Fruit fly (Drosophila melanogaster) whole organism, embryonic: ENCODE results near the gene CG5790.
A peak's percentile ranks its signal among the peaks of the same experiment; 100 is the strongest.

ENCODE experiments used
- Adf1 ChIP-seq: fragments of 200-800 bp; sonication (Bioruptor generic); IDR thresholded peaks from 2 replicates; pipeline ENCODE4 v1.3.6; 2022; ENCODE audit warnings: missing biosample characterization, missing genetic modification characterization
- BEAF-32 ChIP-seq: fragments of 200-800 bp; sonication (Bioruptor generic); optimal IDR thresholded peaks from 3 replicates; lab custom pipeline; 2017; ENCODE audit warnings: missing biosample characterization, missing genetic modification characterization, mild to moderate bottlenecking, moderate library complexity, missing genetic modification reagents
- Bdp1 ChIP-seq: fragments of 200-800 bp; sonication (Bioruptor generic); optimal IDR thresholded peaks from 3 replicates; lab custom pipeline; 2016; ENCODE audit warnings: missing biosample characterization, missing genetic modification characterization
- BtbVII ChIP-seq: fragments of 200-800 bp; sonication (Bioruptor generic); optimal IDR thresholded peaks from 3 replicates; lab custom pipeline; 2017; ENCODE audit warnings: missing biosample characterization, mild to moderate bottlenecking, missing genetic modification characterization
- CG10462 ChIP-seq: fragments of 200-800 bp; sonication (Bioruptor generic); optimal IDR thresholded peaks from 2 replicates; lab custom pipeline; 2016; ENCODE audit warnings: missing biosample characterization, missing genetic modification characterization
- CG11456 ChIP-seq: fragments of 200-800 bp; sonication (Bioruptor generic); IDR thresholded peaks from 3 replicates; pipeline ENCODE4 v1.3.6; 2022; ENCODE audit warnings: missing biosample characterization, missing genetic modification characterization
- CG12942 ChIP-seq: fragments of 200-800 bp; sonication (Bioruptor generic); optimal IDR thresholded peaks from 3 replicates; lab custom pipeline; 2016; ENCODE audit warnings: missing biosample characterization, missing genetic modification characterization
- CG13296 ChIP-seq: fragments of 200-800 bp; sonication (Bioruptor generic); optimal IDR thresholded peaks from 3 replicates; lab custom pipeline; 2018; ENCODE audit warnings: missing biosample characterization, mild to moderate bottlenecking, missing genetic modification characterization
- CG14441 ChIP-seq: fragments of 200-800 bp; sonication (Bioruptor generic); IDR thresholded peaks from 2 replicates; pipeline ENCODE4 v1.3.6; 2022; ENCODE audit warnings: missing biosample characterization, missing genetic modification characterization
- CG15514 ChIP-seq: fragments of 200-800 bp; sonication (Bioruptor generic); optimal IDR thresholded peaks from 3 replicates; lab custom pipeline; 2017; ENCODE audit warnings: missing biosample characterization, missing genetic modification characterization, mild to moderate bottlenecking, moderate library complexity, missing genetic modification reagents
- CG16813 ChIP-seq: fragments of 200-800 bp; sonication (Bioruptor generic); IDR thresholded peaks from 3 replicates; pipeline ENCODE4 v1.3.6; 2022; ENCODE audit warnings: missing biosample characterization, missing genetic modification characterization; ENCODE audit not compliant: partially characterized antibody
- CG16863 ChIP-seq: fragments of 200-800 bp; sonication (Bioruptor generic); optimal IDR thresholded peaks from 3 replicates; lab custom pipeline; 2016; ENCODE audit warnings: missing biosample characterization, missing genetic modification characterization
- CG18262 ChIP-seq: fragments of 200-800 bp; optimal IDR thresholded peaks from 3 replicates; lab custom pipeline; 2019; ENCODE audit warnings: missing biosample characterization, mild to moderate bottlenecking, missing genetic modification characterization, moderate library complexity
- CG18476 ChIP-seq: fragments of 200-800 bp; sonication (Bioruptor generic); optimal IDR thresholded peaks from 2 replicates; lab custom pipeline; 2016; ENCODE audit warnings: missing biosample characterization, mild to moderate bottlenecking, missing genetic modification characterization
- CG2875 ChIP-seq: fragments of 200-800 bp; sonication (Bioruptor generic); optimal IDR thresholded peaks from 2 replicates; lab custom pipeline; 2017; ENCODE audit warnings: missing biosample characterization, mild to moderate bottlenecking, missing genetic modification characterization, missing genetic modification reagents
- CG32772 ChIP-seq: fragments of 200-800 bp; sonication (Bioruptor generic); IDR thresholded peaks from 2 replicates; pipeline ENCODE4 v1.3.6; 2022; ENCODE audit warnings: missing biosample characterization, missing genetic modification characterization
- CG3838 ChIP-seq: fragments of 200-800 bp; sonication (Bioruptor generic); optimal IDR thresholded peaks from 3 replicates; lab custom pipeline; 2016; ENCODE audit warnings: missing biosample characterization, missing genetic modification characterization
- CG5245 ChIP-seq: fragments of 200-800 bp; sonication (Bioruptor generic); optimal IDR thresholded peaks from 3 replicates; lab custom pipeline; 2016; ENCODE audit warnings: missing biosample characterization, missing genetic modification characterization
- CG6254 ChIP-seq: fragments of 200-800 bp; sonication (Bioruptor generic); optimal IDR thresholded peaks from 3 replicates; lab custom pipeline; 2017; ENCODE audit warnings: mild to moderate bottlenecking, missing biosample characterization, missing genetic modification reagents, missing genetic modification characterization
- CG7987 ChIP-seq: fragments of 200-800 bp; sonication (Bioruptor generic); optimal IDR thresholded peaks from 2 replicates; lab custom pipeline; 2018; ENCODE audit warnings: missing biosample characterization, mild to moderate bottlenecking, missing genetic modification characterization, moderate library complexity
- CG8089 ChIP-seq: fragments of 200-800 bp; sonication (Bioruptor generic); optimal IDR thresholded peaks from 3 replicates; lab custom pipeline; 2016; ENCODE audit warnings: missing biosample characterization, missing genetic modification characterization
- CG9817 ChIP-seq: fragments of 200-800 bp; sonication (Bioruptor generic); optimal IDR thresholded peaks from 2 replicates; lab custom pipeline; 2018; ENCODE audit warnings: missing biosample characterization, mild to moderate bottlenecking, missing genetic modification characterization, moderate library complexity
- CkIIα-i1 ChIP-seq: fragments of 200-800 bp; sonication (Bioruptor generic); IDR thresholded peaks from 2 replicates; pipeline ENCODE4 v1.3.6; 2022; ENCODE audit warnings: missing biosample characterization, missing genetic modification characterization
- Dek ChIP-seq: fragments of 200-800 bp; sonication (Bioruptor generic); optimal IDR thresholded peaks from 3 replicates; lab custom pipeline; 2019; ENCODE audit warnings: missing biosample characterization, mild to moderate bottlenecking, missing genetic modification characterization, moderate library complexity
- Fer2 ChIP-seq: fragments of 200-800 bp; sonication (Bioruptor generic); optimal IDR thresholded peaks from 2 replicates; lab custom pipeline; 2018; ENCODE audit warnings: missing biosample characterization, mild to moderate bottlenecking, missing genetic modification characterization, moderate library complexity
- Fer3 ChIP-seq: fragments of 200-800 bp; sonication (Bioruptor generic); optimal IDR thresholded peaks from 2 replicates; lab custom pipeline; 2018; ENCODE audit warnings: missing biosample characterization, mild to moderate bottlenecking, missing genetic modification characterization, moderate library complexity
- MESR4 ChIP-seq: fragments of 200-800 bp; sonication (Bioruptor generic); optimal IDR thresholded peaks from 2 replicates; lab custom pipeline; 2018; ENCODE audit warnings: missing biosample characterization, mild to moderate bottlenecking, missing genetic modification characterization, moderate library complexity
- Oaz ChIP-seq: fragments of 200-800 bp; sonication (Bioruptor generic); IDR thresholded peaks from 2 replicates; pipeline ENCODE4 v1.3.6; 2022; ENCODE audit warnings: missing biosample characterization, missing genetic modification characterization
- Optix ChIP-seq: fragments of 200-800 bp; sonication (Bioruptor generic); IDR thresholded peaks from 3 replicates; pipeline ENCODE4 v1.3.6; 2022; ENCODE audit warnings: missing biosample characterization, missing genetic modification characterization
- PHDP ChIP-seq: fragments of 200-800 bp; sonication (Bioruptor generic); optimal IDR thresholded peaks from 3 replicates; lab custom pipeline; 2018; ENCODE audit warnings: missing biosample characterization, mild to moderate bottlenecking, missing genetic modification characterization, moderate library complexity
- TFAM ChIP-seq: fragments of 200-800 bp; sonication (Bioruptor generic); optimal IDR thresholded peaks from 2 replicates; lab custom pipeline; 2017; ENCODE audit warnings: missing biosample characterization, missing genetic modification characterization, inconsistent platforms
- Taf1 ChIP-seq: fragments of 200-800 bp; sonication (Bioruptor generic); IDR thresholded peaks from 2 replicates; pipeline ENCODE4 v1.3.6; 2022; ENCODE audit warnings: missing biosample characterization, missing genetic modification characterization
- ara ChIP-seq: fragments of 200-800 bp; sonication (Bioruptor generic); IDR thresholded peaks from 2 replicates; pipeline ENCODE4 v1.3.6; 2022; ENCODE audit warnings: missing biosample characterization, missing genetic modification characterization
- bab2 ChIP-seq: fragments of 200-800 bp; sonication (Bioruptor generic); optimal IDR thresholded peaks from 2 replicates; lab custom pipeline; 2016; ENCODE audit warnings: missing biosample characterization, missing genetic modification characterization
- dpn ChIP-seq, 2 experiments: fragments of 200-800 bp; sonication (Bioruptor generic); optimal IDR thresholded peaks; 3 replicates each; lab custom pipeline; 2016; ENCODE audit warnings: missing biosample characterization in 2 of 2, missing genetic modification characterization in 2 of 2
- eve ChIP-seq, 2 experiments: fragments of >200 bp; optimal IDR thresholded peaks; 2 replicates each; lab custom pipeline; 2017; ENCODE audit warnings: missing biosample characterization in 2 of 2, missing genetic modification characterization in 2 of 2
- exex ChIP-seq: fragments of 200-800 bp; sonication (Bioruptor generic); optimal IDR thresholded peaks from 4 replicates; lab custom pipeline; 2018; ENCODE audit warnings: missing biosample characterization, mild to moderate bottlenecking, missing genetic modification characterization, moderate library complexity
- fd64A ChIP-seq: fragments of 200-800 bp; sonication (Bioruptor generic); optimal IDR thresholded peaks from 3 replicates; lab custom pipeline; 2018; ENCODE audit warnings: missing biosample characterization, mild to moderate bottlenecking, missing genetic modification characterization
- fru ChIP-seq: fragments of >200 bp; optimal IDR thresholded peaks from 2 replicates; lab custom pipeline; 2017
- grau ChIP-seq: fragments of 200-800 bp; optimal IDR thresholded peaks from 3 replicates; lab custom pipeline; 2019; ENCODE audit warnings: missing biosample characterization, mild to moderate bottlenecking, missing genetic modification characterization, moderate library complexity
- jigr1 ChIP-seq: fragments of 200-800 bp; sonication (Bioruptor generic); IDR thresholded peaks from 3 replicates; pipeline ENCODE4 v1.3.6; 2022; ENCODE audit warnings: missing biosample characterization, missing genetic modification characterization
- jumu ChIP-seq: fragments of 200-800 bp; sonication (Bioruptor generic); optimal IDR thresholded peaks from 3 replicates; lab custom pipeline; 2016; ENCODE audit warnings: missing biosample characterization, missing genetic modification characterization
- kay ChIP-seq: fragments of 200-800 bp; sonication (Bioruptor generic); optimal IDR thresholded peaks from 2 replicates; lab custom pipeline; 2016; ENCODE audit warnings: missing biosample characterization, missing genetic modification characterization
- odd ChIP-seq: fragments of 200-800 bp; sonication (Bioruptor generic); optimal IDR thresholded peaks from 2 replicates; lab custom pipeline; 2017; ENCODE audit warnings: missing biosample characterization, mild to moderate bottlenecking, missing genetic modification characterization
- peb ChIP-seq: fragments of 200-800 bp; sonication (Bioruptor generic); IDR thresholded peaks from 2 replicates; pipeline ENCODE4 v1.3.6; 2022; ENCODE audit warnings: missing biosample characterization, missing genetic modification characterization
- ranshi ChIP-seq: fragments of 200-800 bp; sonication (Bioruptor generic); IDR thresholded peaks from 2 replicates; pipeline ENCODE4 v1.3.6; 2022; ENCODE audit warnings: missing biosample characterization, missing genetic modification characterization
- ro ChIP-seq: fragments of 200-800 bp; sonication (Bioruptor generic); IDR thresholded peaks from 2 replicates; pipeline ENCODE4 v1.3.6; 2022; ENCODE audit warnings: missing biosample characterization, missing genetic modification characterization
- sd ChIP-seq: fragments of 200-800 bp; sonication (Bioruptor generic); optimal IDR thresholded peaks from 3 replicates; lab custom pipeline; 2018; ENCODE audit warnings: missing biosample characterization, mild to moderate bottlenecking, missing genetic modification characterization, moderate library complexity
- sens-2 ChIP-seq: fragments of 200-800 bp; sonication (Bioruptor generic); IDR thresholded peaks from 2 replicates; pipeline ENCODE4 v1.3.6; 2022; ENCODE audit warnings: missing biosample characterization, missing genetic modification characterization
- sr ChIP-seq: fragments of 200-800 bp; sonication (Bioruptor generic); IDR thresholded peaks from 3 replicates; pipeline ENCODE4 v1.3.6; 2022; ENCODE audit warnings: missing biosample characterization, missing genetic modification characterization
- ssp ChIP-seq: fragments of 200-800 bp; sonication (Bioruptor generic); IDR thresholded peaks from 2 replicates; pipeline ENCODE4 v1.3.6; 2022; ENCODE audit warnings: missing biosample characterization, missing genetic modification characterization
- vfl ChIP-seq: fragments of 200-800 bp; sonication (Bioruptor generic); optimal IDR thresholded peaks from 2 replicates; lab custom pipeline; 2016; ENCODE audit warnings: missing biosample characterization, missing genetic modification characterization

CG5790 gene

DNA sequence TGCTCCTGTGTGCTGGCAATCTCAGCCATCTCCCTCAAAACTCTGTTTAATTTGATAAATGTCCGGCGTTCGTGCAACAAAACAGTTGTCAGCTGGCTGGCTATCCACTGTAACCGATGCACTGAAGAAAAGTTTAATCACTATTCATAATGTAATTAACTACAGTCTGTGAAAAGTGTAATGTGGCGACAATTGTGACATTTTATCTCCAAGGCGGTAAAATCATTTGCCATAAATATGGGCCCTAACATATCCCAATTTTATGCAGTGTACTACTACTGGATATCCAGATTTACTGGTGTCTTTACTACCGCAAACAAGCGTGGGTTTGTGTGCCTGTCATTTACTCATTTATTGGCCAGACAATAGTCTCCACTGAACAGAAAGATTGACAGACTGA, 34.1 kb downstream of the CG5790 start:
- no peak for TF ChIP-seq CG16813 (GFP tag; lab: Robert Waterston, UW)
- TF ChIP-seq CG32772 (GFP tag; lab: Robert Waterston, UW): peak; percentile 44; the same call in 1 of the 2 replicates
- TF ChIP-seq CG13296: no peak
- peak; percentile 18 for TF ChIP-seq jumu
- TF ChIP-seq Oaz (GFP tag; lab: Robert Waterston, UW): no peak
- TF ChIP-seq CG14441 (GFP tag; lab: Robert Waterston, UW): peak; percentile 70
- no peak for TF ChIP-seq fru
- peak; percentile 14 for TF ChIP-seq CG12942 (GFP tag; lab: Kevin White, UChicago)
- TF ChIP-seq Optix: peak; percentile 43; the same call in 1 of the 3 replicates
- no peak for TF ChIP-seq TFAM (GFP tag; lab: Kevin White, UChicago)
- TF ChIP-seq jigr1 (GFP tag; lab: Robert Waterston, UW): 0 out of 3 replicates have a peak, but pooled peaks have one; percentile 49
- TF ChIP-seq fd64A: peak; percentile 19
- no peak for TF ChIP-seq kay (GFP tag; lab: Kevin White, UChicago)
- TF ChIP-seq ranshi (GFP tag; lab: Robert Waterston, UW): 0 out of 2 replicates have a peak, but pooled peaks have one; percentile 53
- peak; percentile 36 for TF ChIP-seq bab2
- no peak for TF ChIP-seq CG16863
- peak; percentile 40 for TF ChIP-seq grau (tag; lab: Kevin White, UChicago)
- TF ChIP-seq sr: peak; percentile 29; the same call in 1 of the 3 replicates
- no peak for TF ChIP-seq CG3838 (GFP tag; lab: Kevin White, UChicago)
- peak; percentile 1 for TF ChIP-seq CG2875 (GFP tag; lab: Kevin White, UChicago)
- TF ChIP-seq ara (GFP tag; lab: Robert Waterston, UW): no peak
- TF ChIP-seq eve (GFP tag; optimal IDR thresholded peaks at IDR 0.05; lab: Kevin White, UChicago): peak in 1 of 2 experiments; percentile 30
- TF ChIP-seq CG10462 (GFP tag; lab: Kevin White, UChicago): no peak
- no peak for TF ChIP-seq ro (GFP tag; lab: Robert Waterston, UW)
- peak; percentile 32 for TF ChIP-seq CG18262 (tag; lab: Kevin White, UChicago)
- no peak for TF ChIP-seq MESR4 (GFP tag; lab: Kevin White, UChicago)
- TF ChIP-seq CG6254 (GFP tag; lab: Kevin White, UChicago): peak; percentile 48
- TF ChIP-seq CG18476 (GFP tag; lab: Kevin White, UChicago): no peak
- no peak for TF ChIP-seq vfl (GFP tag; lab: Kevin White, UChicago)
- TF ChIP-seq Fer2: no peak
- TF ChIP-seq Dek (tag; lab: Kevin White, UChicago): no peak
- TF ChIP-seq sens-2 (GFP tag; lab: Robert Waterston, UW): peak; percentile 23; the same call in 1 of the 2 replicates
- no peak for TF ChIP-seq ssp (GFP tag; lab: Robert Waterston, UW)
- peak; percentile 27 for TF ChIP-seq CG8089
- no peak for TF ChIP-seq CG7987 (GFP tag; lab: Kevin White, UChicago)
- no peak for TF ChIP-seq Taf1 (GFP tag; lab: Robert Waterston, UW)
- TF ChIP-seq Bdp1 (GFP tag; lab: Kevin White, UChicago): no peak
- TF ChIP-seq PHDP (tag; lab: Kevin White, UChicago): peak; percentile 33
- no peak for TF ChIP-seq CG5245 (GFP tag; lab: Kevin White, UChicago)
- TF ChIP-seq CG15514 (GFP tag; lab: Kevin White, UChicago): no peak
- peak; percentile 37 for TF ChIP-seq Fer3 (tag; lab: Kevin White, UChicago)
- no peak for TF ChIP-seq sd (tag; lab: Kevin White, UChicago)
- no peak for TF ChIP-seq CG9817 (tag; lab: Kevin White, UChicago)
- TF ChIP-seq CG11456 (GFP tag; lab: Robert Waterston, UW): no peak
- no peak for TF ChIP-seq CkIIα-i1 (GFP tag; lab: Robert Waterston, UW)
- TF ChIP-seq BEAF-32 (GFP tag; lab: Kevin White, UChicago): no peak
- no peak for TF ChIP-seq Adf1 (GFP tag; lab: Robert Waterston, UW)
- no peak for TF ChIP-seq odd
- TF ChIP-seq dpn (GFP tag; optimal IDR thresholded peaks at IDR 0.05; lab: Kevin White, UChicago): peak; percentile 19 to 47
- TF ChIP-seq exex (tag; lab: Kevin White, UChicago): no peak
- no peak for TF ChIP-seq BtbVII
- TF ChIP-seq peb (GFP tag; lab: Robert Waterston, UW): no peak
